Worm (Caenorhabditis elegans) whole organism, late embryonic: ENCODE results near the gene ZK512.7.

Source experiments
- C08G9.2 ChIP-seq: sonication (generic microtip); optimal IDR thresholded peaks from 2 replicates; lab custom pipeline; 2016; ENCODE audit warnings: mild to moderate bottlenecking, missing genetic modification characterization, moderate library complexity, missing compliant biosample characterization
- F13H6.1 ChIP-seq: sonication (generic microtip); optimal IDR thresholded peaks from 2 replicates; lab custom pipeline; 2016; ENCODE audit warnings: missing genetic modification characterization, missing compliant biosample characterization
- K02D7.2 ChIP-seq: sonication (generic microtip); optimal IDR thresholded peaks from 2 replicates; lab custom pipeline; 2017; ENCODE audit warnings: mild to moderate bottlenecking, missing genetic modification characterization, missing compliant biosample characterization
- T23F11.4 ChIP-seq: fragments of 200-800 bp; sonication (Bioruptor generic); optimal IDR thresholded peaks from 2 replicates; lab custom pipeline; 2018; ENCODE audit warnings: mild to moderate bottlenecking, missing genetic modification characterization, missing compliant biosample characterization
- Y22D7AL.16 ChIP-seq: sonication (generic microtip); optimal IDR thresholded peaks from 2 replicates; lab custom pipeline; 2016; ENCODE audit warnings: missing genetic modification characterization, missing compliant biosample characterization
- ahr-1 ChIP-seq: sonication (generic microtip); optimal IDR thresholded peaks from 2 replicates; lab custom pipeline; 2016; ENCODE audit warnings: missing genetic modification characterization, missing compliant biosample characterization
- ceh-14 ChIP-seq: sonication (generic microtip); optimal IDR thresholded peaks from 2 replicates; lab custom pipeline; 2016; ENCODE audit warnings: missing genotype, missing genetic modification characterization, missing compliant biosample characterization
- ceh-18 ChIP-seq: sonication (generic microtip); optimal IDR thresholded peaks from 2 replicates; lab custom pipeline; 2016; ENCODE audit warnings: missing genetic modification characterization, missing compliant biosample characterization
- ceh-19 ChIP-seq: fragments of 200-800 bp; sonication (Bioruptor generic); optimal IDR thresholded peaks from 2 replicates; lab custom pipeline; 2018; ENCODE audit warnings: mild to moderate bottlenecking, missing genetic modification characterization, missing compliant biosample characterization
- ceh-2 ChIP-seq: sonication (generic microtip); optimal IDR thresholded peaks from 2 replicates; lab custom pipeline; 2016; ENCODE audit warnings: missing genotype, missing genetic modification characterization, missing compliant biosample characterization
- ceh-22 ChIP-seq: sonication (generic microtip); optimal IDR thresholded peaks from 2 replicates; lab custom pipeline; 2017; ENCODE audit warnings: missing biosample characterization, missing genetic modification characterization
- ceh-31 ChIP-seq: sonication (generic microtip); optimal IDR thresholded peaks from 2 replicates; lab custom pipeline; 2016; ENCODE audit warnings: missing genetic modification characterization, missing compliant biosample characterization
- ceh-34 ChIP-seq: sonication (generic microtip); optimal IDR thresholded peaks from 2 replicates; lab custom pipeline; 2016; ENCODE audit warnings: mild to moderate bottlenecking, missing genetic modification characterization, missing compliant biosample characterization
- ceh-45 ChIP-seq: fragments of 200-800 bp; sonication (Bioruptor generic); IDR thresholded peaks from 2 replicates; pipeline ENCODE4 v1.3.6; 2022; ENCODE audit warnings: missing genetic modification reagents, missing genetic modification characterization, missing compliant biosample characterization
- che-1 ChIP-seq: sonication (generic microtip); optimal IDR thresholded peaks from 2 replicates; lab custom pipeline; 2016; ENCODE audit warnings: mild to moderate bottlenecking, missing genetic modification characterization, missing compliant biosample characterization
- elt-2 ChIP-seq: sonication (generic microtip); optimal IDR thresholded peaks from 2 replicates; lab custom pipeline; 2016; ENCODE audit warnings: missing genetic modification reagents, missing genetic modification characterization, missing compliant biosample characterization
- gmeb-2 ChIP-seq: sonication (generic microtip); optimal IDR thresholded peaks from 2 replicates; lab custom pipeline; 2016; ENCODE audit warnings: missing genetic modification characterization, inconsistent platforms, missing compliant biosample characterization
- hlh-13 ChIP-seq: fragments of 200-800 bp; sonication (Bioruptor generic); optimal IDR thresholded peaks from 2 replicates; lab custom pipeline; 2018; ENCODE audit warnings: mild to moderate bottlenecking, missing genetic modification characterization, missing compliant biosample characterization
- hlh-6 ChIP-seq: sonication (generic microtip); optimal IDR thresholded peaks from 2 replicates; lab custom pipeline; 2016; ENCODE audit warnings: missing genotype, missing genetic modification characterization, missing compliant biosample characterization
- lim-6 ChIP-seq: sonication (generic microtip); optimal IDR thresholded peaks from 2 replicates; lab custom pipeline; 2016; ENCODE audit warnings: missing genetic modification characterization, missing compliant biosample characterization
- lin-11 ChIP-seq: fragments of 200-800 bp; sonication (Bioruptor generic); optimal IDR thresholded peaks from 2 replicates; lab custom pipeline; 2018; ENCODE audit warnings: mild to moderate bottlenecking, missing genetic modification characterization, missing compliant biosample characterization
- madf-2 ChIP-seq: sonication (generic microtip); optimal IDR thresholded peaks from 2 replicates; lab custom pipeline; 2017; ENCODE audit warnings: missing genetic modification characterization, missing compliant biosample characterization
- mec-3 ChIP-seq: sonication (generic microtip); optimal IDR thresholded peaks from 2 replicates; lab custom pipeline; 2016; ENCODE audit warnings: borderline replicate concordance, missing genetic modification characterization, missing compliant biosample characterization
- nfya-1 ChIP-seq: sonication (generic microtip); optimal IDR thresholded peaks from 2 replicates; lab custom pipeline; 2017; ENCODE audit warnings: missing genetic modification characterization, mild to moderate bottlenecking, missing compliant biosample characterization, antibody characterized with exemption, moderate library complexity
- nhr-232 ChIP-seq: sonication (generic microtip); optimal IDR thresholded peaks from 2 replicates; lab custom pipeline; 2016; ENCODE audit warnings: missing genetic modification characterization, missing compliant biosample characterization
- npax-4 ChIP-seq: sonication (generic microtip); optimal IDR thresholded peaks from 2 replicates; lab custom pipeline; 2016; ENCODE audit warnings: missing genetic modification characterization, missing compliant biosample characterization
- odd-2 ChIP-seq: sonication (generic microtip); optimal IDR thresholded peaks from 2 replicates; lab custom pipeline; 2017; ENCODE audit warnings: antibody characterized with exemption, mild to moderate bottlenecking, missing genetic modification characterization, missing compliant biosample characterization
- pag-3 ChIP-seq: sonication (generic microtip); optimal IDR thresholded peaks from 2 replicates; lab custom pipeline; 2016; ENCODE audit warnings: missing compliant biosample characterization, missing genetic modification characterization, borderline replicate concordance
- pat-9 ChIP-seq: fragments of 200-800 bp; sonication (Bioruptor generic); optimal IDR thresholded peaks from 2 replicates; lab custom pipeline; 2018; ENCODE audit warnings: mild to moderate bottlenecking, missing genetic modification characterization, moderate library complexity, missing compliant biosample characterization
- pha-2 ChIP-seq: sonication (generic microtip); optimal IDR thresholded peaks from 2 replicates; lab custom pipeline; 2017; ENCODE audit warnings: mild to moderate bottlenecking, missing genetic modification characterization, missing compliant biosample characterization
- pha-4 ChIP-seq: fragments of 150-350 bp; optimal IDR thresholded peaks from 2 replicates; lab custom pipeline; 2018; ENCODE audit warnings: missing biosample characterization, missing genetic modification reagents, missing genetic modification characterization
- pqm-1 ChIP-seq: sonication (generic microtip); optimal IDR thresholded peaks from 2 replicates; lab custom pipeline; 2016; ENCODE audit warnings: missing genetic modification characterization, missing compliant biosample characterization
- ref-2 ChIP-seq: sonication (generic microtip); optimal IDR thresholded peaks from 2 replicates; lab custom pipeline; 2016; ENCODE audit warnings: missing genetic modification characterization, missing compliant biosample characterization
- rnt-1 ChIP-seq: sonication (generic microtip); optimal IDR thresholded peaks from 2 replicates; lab custom pipeline; 2016; ENCODE audit warnings: missing genetic modification characterization, missing compliant biosample characterization
- sdc-2 ChIP-seq: sonication (generic microtip); optimal IDR thresholded peaks from 2 replicates; lab custom pipeline; 2016; ENCODE audit warnings: missing genotype, missing genetic modification characterization, missing compliant biosample characterization
- sox-2 ChIP-seq: fragments of 200-800 bp; sonication (Bioruptor generic); IDR thresholded peaks from 2 replicates; pipeline ENCODE4 v1.3.6; 2022; ENCODE audit warnings: missing genetic modification reagents, missing genetic modification characterization, missing compliant biosample characterization
- tbx-2 ChIP-seq: sonication (generic microtip); optimal IDR thresholded peaks from 2 replicates; lab custom pipeline; 2016; ENCODE audit warnings: missing genetic modification characterization, missing compliant biosample characterization
- ttx-3 ChIP-seq: sonication (generic microtip); optimal IDR thresholded peaks from 2 replicates; lab custom pipeline; 2016; ENCODE audit warnings: missing genetic modification reagents, missing genetic modification characterization, missing compliant biosample characterization
- unc-42 ChIP-seq: sonication (generic microtip); optimal IDR thresholded peaks from 2 replicates; lab custom pipeline; 2016; ENCODE audit warnings: missing genotype, missing genetic modification characterization, missing compliant biosample characterization
- unc-55 ChIP-seq: sonication (generic microtip); optimal IDR thresholded peaks from 2 replicates; lab custom pipeline; 2017; ENCODE audit warnings: missing biosample characterization, missing genetic modification reagents, missing genetic modification characterization
- unc-86 ChIP-seq: sonication (generic microtip); optimal IDR thresholded peaks from 2 replicates; lab custom pipeline; 2016; ENCODE audit warnings: missing genetic modification characterization, missing compliant biosample characterization

ZK512.7 gene

ce11 chrIII:9112479-9112878, 26.0 kb downstream of the ZK512.7 start:
- peak; percentile 5 for TF ChIP-seq madf-2
- TF ChIP-seq unc-42 (tag; lab: Kevin White, UChicago), result peak; percentile 23
- peak; percentile 10 for TF ChIP-seq nfya-1 (tag; lab: Kevin White, UChicago)
- TF ChIP-seq ceh-18, result no peak
- 0 out of 2 replicates have a peak, but pooled peaks have one; percentile 1 for TF ChIP-seq sox-2 (GFP tag; lab: Robert Waterston, UW)
- TF ChIP-seq gmeb-2 (tag; lab: Kevin White, UChicago), result no peak
- peak; percentile 37 for TF ChIP-seq tbx-2 (tag; lab: Kevin White, UChicago)
- peak; percentile 57 for TF ChIP-seq hlh-6 (tag; lab: Kevin White, UChicago)
- peak; percentile 55 for TF ChIP-seq sdc-2
- peak; percentile 63 for TF ChIP-seq ref-2 (tag; lab: Kevin White, UChicago)
- peak; percentile 33 for TF ChIP-seq ceh-14 (tag; lab: Kevin White, UChicago)
- peak; percentile 49 for TF ChIP-seq ceh-34 (tag; lab: Kevin White, UChicago)
- peak; percentile 62 for TF ChIP-seq ceh-31 (tag; lab: Kevin White, UChicago)
- TF ChIP-seq C08G9.2 (tag; lab: Kevin White, UChicago), result peak; percentile 20
- no peak for TF ChIP-seq hlh-13 (GFP tag; lab: Kevin White, UChicago)

ce11 chrIII:9110270-9110669, 28.2 kb downstream of the ZK512.7 start:
- TF ChIP-seq K02D7.2 (no peak), Y22D7AL.16 (tag; lab: Kevin White, UChicago) (no peak), ceh-45 (GFP tag; lab: Robert Waterston, UW) (no peak), rnt-1 (tag; lab: Kevin White, UChicago) (no peak), ttx-3 (no peak), pha-2 (tag; lab: Kevin White, UChicago) (no peak)
- TF ChIP-seq, all 69 proteins: peak for 0

ce11 chrIII:9109726-9110125, 28.8 kb downstream of the ZK512.7 start:
- no peak for TF ChIP-seq mec-3 (tag; lab: Kevin White, UChicago)
- TF ChIP-seq K02D7.2, result no peak
- TF ChIP-seq ceh-2 (tag; lab: Kevin White, UChicago), result no peak
- peak; percentile 6 for TF ChIP-seq elt-2
- TF ChIP-seq che-1, result no peak
- TF ChIP-seq unc-55 (GFP tag; lab: Kevin White, UChicago), result no peak
- no peak for TF ChIP-seq C08G9.2 (tag; lab: Kevin White, UChicago)
- TF ChIP-seq ceh-14 (tag; lab: Kevin White, UChicago), result no peak
- TF ChIP-seq, all 69 proteins: peak for 1

ce11 chrIII:9109172-9109571, 29.3 kb downstream of the ZK512.7 start, which contains the start of gene cya-1:
Gene cya-1, minus strand, starts transcription at chrIII:9109272.
- TF ChIP-seq nhr-232 (tag; lab: Kevin White, UChicago) (no peak), T23F11.4 (GFP tag; lab: Kevin White, UChicago) (no peak), lin-11 (tag; lab: Kevin White, UChicago) (no peak), ceh-22 (no peak), pqm-1 (tag; lab: Kevin White, UChicago) (no peak), lim-6 (no peak), pag-3 (tag; lab: Kevin White, UChicago) (no peak), odd-2 (tag; lab: Kevin White, UChicago) (no peak), tbx-2 (tag; lab: Kevin White, UChicago) (no peak), unc-86 (tag; lab: Kevin White, UChicago) (no peak), pat-9 (tag; lab: Kevin White, UChicago) (no peak), npax-4 (tag; lab: Kevin White, UChicago) (no peak), C08G9.2 (tag; lab: Kevin White, UChicago) (no peak), ceh-31 (tag; lab: Kevin White, UChicago) (no peak), hlh-6 (tag; lab: Kevin White, UChicago) (no peak), ahr-1 (tag; lab: Kevin White, UChicago) (no peak), sox-2 (GFP tag; lab: Robert Waterston, UW) (no peak), F13H6.1 (tag; lab: Kevin White, UChicago) (no peak), pha-4 (tag; lab: Kevin White, UChicago) (no peak), ceh-19 (GFP tag; lab: Kevin White, UChicago) (no peak)
